Worm (Caenorhabditis elegans) whole organism, L2 larva: Measurements from ENCODE around the gene arrd-16.

Experiments
- C34F6.9 ChIP-seq: fragments of 150-350 bp; optimal IDR thresholded peaks from 2 replicates; lab custom pipeline; 2014; ENCODE audit warnings: missing biosample characterization, missing genetic modification characterization
- F13H6.1 ChIP-seq: sonication (generic microtip); optimal IDR thresholded peaks from 2 replicates; lab custom pipeline; 2016; ENCODE audit warnings: missing genetic modification characterization, missing compliant biosample characterization
- R02D3.7 ChIP-seq: fragments of 150-350 bp; optimal IDR thresholded peaks from 2 replicates; lab custom pipeline; 2014; ENCODE audit warnings: missing biosample characterization, missing genetic modification characterization
- Y55F3AM.14 ChIP-seq: fragments of 200-800 bp; sonication (Bioruptor generic); optimal IDR thresholded peaks from 2 replicates; lab custom pipeline; 2018; ENCODE audit warnings: mild to moderate bottlenecking, missing genetic modification characterization, missing compliant biosample characterization
- aly-2 ChIP-seq: fragments of 150-350 bp; optimal IDR thresholded peaks from 2 replicates; lab custom pipeline; 2014; ENCODE audit warnings: missing biosample characterization, missing genetic modification characterization
- ama-1 ChIP-seq: fragments of 150-350 bp; optimal IDR thresholded peaks from 2 replicates; lab custom pipeline; 2018; ENCODE audit warnings: inconsistent platforms
- blmp-1 ChIP-seq: sonication (generic microtip); optimal IDR thresholded peaks from 2 replicates; lab custom pipeline; 2017; ENCODE audit warnings: missing genetic modification characterization, mild to moderate bottlenecking, missing compliant biosample characterization, antibody characterized with exemption, moderate library complexity; ENCODE audit not compliant: insufficient read depth
- ceh-16 ChIP-seq: fragments of 150-350 bp; optimal IDR thresholded peaks from 2 replicates; lab custom pipeline; 2014; ENCODE audit warnings: missing biosample characterization, missing genetic modification characterization
- ceh-82 ChIP-seq: fragments of 150-350 bp; optimal IDR thresholded peaks from 2 replicates; lab custom pipeline; 2014; ENCODE audit warnings: missing biosample characterization, missing genetic modification characterization
- crh-2 ChIP-seq: sonication (generic microtip); optimal IDR thresholded peaks from 2 replicates; lab custom pipeline; 2017; ENCODE audit warnings: missing biosample characterization, missing genetic modification characterization
- egl-27 ChIP-seq: sonication (generic microtip); optimal IDR thresholded peaks from 3 replicates; lab custom pipeline; 2017; ENCODE audit warnings: missing biosample characterization, missing genetic modification reagents, missing genetic modification characterization
- fos-1 ChIP-seq: fragments of 150-350 bp; optimal IDR thresholded peaks from 2 replicates; lab custom pipeline; 2014; ENCODE audit warnings: missing biosample characterization, missing genetic modification characterization
- gmeb-1 ChIP-seq: fragments of 150-350 bp; optimal IDR thresholded peaks from 2 replicates; lab custom pipeline; 2014; ENCODE audit warnings: missing biosample characterization, missing genetic modification characterization
- lin-11 ChIP-seq: fragments of 150-350 bp; sonication (generic microtip); optimal IDR thresholded peaks from 2 replicates; lab custom pipeline; 2014; ENCODE audit warnings: missing biosample characterization, missing genetic modification characterization, inconsistent platforms, mixed read lengths
- lin-13 ChIP-seq: fragments of 150-350 bp; optimal IDR thresholded peaks from 2 replicates; lab custom pipeline; 2014; ENCODE audit warnings: missing biosample characterization, missing genetic modification reagents, missing genetic modification characterization
- lsy-2 ChIP-seq, 2 experiments: fragments of 150-350 bp in 1 of 2; sonication (generic microtip) in 1 of 2; optimal IDR thresholded peaks; 2 replicates each; lab custom pipeline; 2014 to 2017; ENCODE audit warnings: missing biosample characterization in 2 of 2, missing genetic modification characterization in 2 of 2
- nhr-129 ChIP-seq: fragments of 150-350 bp; optimal IDR thresholded peaks from 2 replicates; lab custom pipeline; 2014; ENCODE audit warnings: missing biosample characterization, missing genetic modification characterization
- nhr-21 ChIP-seq: fragments of 150-350 bp; optimal IDR thresholded peaks from 2 replicates; lab custom pipeline; 2014; ENCODE audit warnings: missing biosample characterization, missing genetic modification characterization
- nhr-6 ChIP-seq: fragments of 150-350 bp; optimal IDR thresholded peaks from 2 replicates; lab custom pipeline; 2014; ENCODE audit warnings: missing biosample characterization, missing genetic modification characterization
- nhr-77 ChIP-seq: fragments of 150-350 bp; optimal IDR thresholded peaks from 2 replicates; lab custom pipeline; 2014; ENCODE audit warnings: missing biosample characterization, missing genetic modification characterization
- sem-4 ChIP-seq: fragments of 150-350 bp; optimal IDR thresholded peaks from 2 replicates; lab custom pipeline; 2014; ENCODE audit warnings: missing biosample characterization, missing genetic modification reagents, missing genetic modification characterization
- skn-1 ChIP-seq: sonication (generic microtip); optimal IDR thresholded peaks from 2 replicates; lab custom pipeline; 2017; ENCODE audit warnings: missing biosample characterization, missing genetic modification characterization
- sma-3 ChIP-seq: sonication (generic microtip); optimal IDR thresholded peaks from 2 replicates; lab custom pipeline; 2016; ENCODE audit warnings: missing genetic modification reagents, missing genetic modification characterization, missing compliant biosample characterization
- sma-9 ChIP-seq, 2 experiments: fragments of 150-350 bp in 1 of 2; sonication (generic microtip) in 1 of 2; optimal IDR thresholded peaks; 2 replicates each; lab custom pipeline; 2014 to 2016; ENCODE audit warnings: missing genetic modification characterization in 2 of 2, mild to moderate bottlenecking in 1 of 2, missing biosample characterization in 1 of 2, missing compliant biosample characterization in 1 of 2, missing genetic modification reagents in 1 of 2, moderate library complexity in 1 of 2
- unc-55 ChIP-seq: fragments of 150-350 bp; sonication (generic microtip); optimal IDR thresholded peaks from 3 replicates; lab custom pipeline; 2014; ENCODE audit warnings: missing biosample characterization, missing genetic modification reagents, missing genetic modification characterization
- unc-62 ChIP-seq: fragments of 150-350 bp; optimal IDR thresholded peaks from 2 replicates; lab custom pipeline; 2014; ENCODE audit warnings: missing biosample characterization, missing genetic modification reagents, missing genetic modification characterization
- ztf-1 ChIP-seq: fragments of 200-800 bp; sonication (Bioruptor generic); conservative IDR thresholded peaks from 2 replicates; pipeline ENCODE4 v1.3.6; 2022; ENCODE audit warnings: missing genetic modification characterization, missing compliant biosample characterization
- ztf-11 ChIP-seq: sonication (generic microtip); optimal IDR thresholded peaks from 2 replicates; lab custom pipeline; 2017; ENCODE audit warnings: missing biosample characterization, missing genetic modification characterization
- ztf-4 ChIP-seq: fragments of 150-350 bp; optimal IDR thresholded peaks from 2 replicates; lab custom pipeline; 2014; ENCODE audit warnings: missing biosample characterization, missing genetic modification characterization

arrd-16 gene

DNA sequence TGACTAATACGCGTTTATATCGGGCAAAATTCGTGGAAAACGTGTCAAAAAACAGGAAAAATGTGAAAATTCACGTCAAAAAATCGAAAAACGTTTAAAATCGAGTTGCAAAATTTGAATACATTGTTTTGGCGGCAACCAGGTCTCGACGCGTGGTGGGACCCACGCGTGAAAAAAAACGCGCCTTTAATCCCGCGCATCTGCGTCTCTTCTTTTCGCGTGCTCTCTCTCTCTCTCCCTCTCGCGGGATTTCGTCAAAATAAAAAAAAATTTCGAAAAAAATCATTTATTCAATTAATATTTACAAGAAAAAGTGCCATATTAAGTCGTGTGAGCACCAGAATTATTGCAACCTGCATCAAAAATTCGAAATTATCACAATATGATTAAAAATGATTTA, 31.2 kb upstream of the arrd-16 start, which contains the start of gene ani-1 (continued):
- TF ChIP-seq blmp-1, result peak; percentile 50

DNA sequence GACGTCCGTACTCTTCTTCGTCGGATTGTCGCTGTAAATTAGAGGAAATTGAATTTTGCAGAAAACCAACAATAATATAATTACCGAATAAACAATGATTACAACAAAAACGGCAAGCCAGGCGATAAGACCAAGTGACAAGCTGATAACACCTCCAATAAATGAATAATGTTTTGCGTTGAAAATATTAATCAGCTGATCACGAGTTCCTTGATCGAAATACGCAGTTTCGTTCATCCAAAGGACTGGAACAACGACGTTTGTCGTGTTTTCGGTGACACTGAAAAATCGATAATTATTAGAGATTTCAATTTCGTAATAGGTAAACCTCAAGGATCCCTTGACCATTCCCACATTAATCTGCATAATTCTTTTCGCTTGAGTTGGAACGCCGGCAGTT, 30.7 kb upstream of the arrd-16 start:
- TF ChIP-seq fos-1 (tag; lab: Kevin White, UChicago) (peak; percentile 65), sma-9 (GFP tag; optimal IDR thresholded peaks at IDR 0.05; lab: Kevin White, UChicago) (no peak), sma-9 (tag; optimal IDR thresholded peaks at IDR 0.05; lab: Kevin White, UChicago) (no peak)

DNA sequence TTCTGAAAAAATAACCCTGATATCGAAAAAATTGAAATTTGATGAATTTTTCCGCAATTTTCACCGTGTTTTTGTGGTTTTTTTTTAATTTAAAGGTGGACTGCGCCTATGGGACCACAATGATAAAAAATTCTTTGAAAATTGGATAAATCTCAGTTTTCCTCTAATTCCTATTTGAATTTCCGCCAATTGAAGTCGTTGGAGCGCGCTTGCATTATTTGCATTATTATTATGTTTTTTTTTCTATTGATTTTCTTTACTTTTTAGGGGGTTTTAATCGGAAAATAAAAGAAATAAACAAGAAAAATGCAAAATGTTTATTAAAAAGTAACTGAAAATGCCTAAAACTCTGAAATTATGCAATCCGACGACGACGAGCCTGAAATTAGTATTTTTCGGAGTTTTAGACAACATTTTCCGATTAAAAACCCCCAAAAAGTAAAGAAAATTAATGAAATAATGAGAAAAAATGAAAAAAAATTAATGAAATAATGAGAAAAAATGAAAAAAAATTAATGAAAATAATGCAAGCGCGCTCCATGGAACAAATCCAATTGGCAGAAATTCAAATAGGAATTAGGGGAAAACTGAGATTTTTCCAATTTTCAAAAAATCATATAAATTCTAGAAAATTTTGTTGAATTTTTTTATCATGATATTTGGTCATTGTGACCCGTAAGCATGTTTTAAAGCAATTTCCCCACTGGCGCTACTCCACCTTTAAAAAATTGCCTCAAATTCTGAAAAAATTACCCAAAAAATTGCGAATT, 28.7 kb upstream of the arrd-16 start:
- TF ChIP-seq blmp-1, result no peak
- TF ChIP-seq gmeb-1 (tag; lab: Kevin White, UChicago), result peak; percentile 25
- TF ChIP-seq ceh-82 (tag; lab: Kevin White, UChicago), result no peak
- no peak for TF ChIP-seq lin-13 (GFP tag; lab: Kevin White, UChicago)
- no peak for TF ChIP-seq sma-9 (GFP tag; optimal IDR thresholded peaks at IDR 0.05; lab: Kevin White, UChicago)
- no peak for TF ChIP-seq sma-9 (tag; optimal IDR thresholded peaks at IDR 0.05; lab: Kevin White, UChicago)
- no peak for TF ChIP-seq crh-2 (tag; lab: Kevin White, UChicago)
- TF ChIP-seq aly-2 (tag; lab: Kevin White, UChicago), result no peak
- TF ChIP-seq ztf-4 (tag; lab: Kevin White, UChicago), result peak; percentile 81

DNA sequence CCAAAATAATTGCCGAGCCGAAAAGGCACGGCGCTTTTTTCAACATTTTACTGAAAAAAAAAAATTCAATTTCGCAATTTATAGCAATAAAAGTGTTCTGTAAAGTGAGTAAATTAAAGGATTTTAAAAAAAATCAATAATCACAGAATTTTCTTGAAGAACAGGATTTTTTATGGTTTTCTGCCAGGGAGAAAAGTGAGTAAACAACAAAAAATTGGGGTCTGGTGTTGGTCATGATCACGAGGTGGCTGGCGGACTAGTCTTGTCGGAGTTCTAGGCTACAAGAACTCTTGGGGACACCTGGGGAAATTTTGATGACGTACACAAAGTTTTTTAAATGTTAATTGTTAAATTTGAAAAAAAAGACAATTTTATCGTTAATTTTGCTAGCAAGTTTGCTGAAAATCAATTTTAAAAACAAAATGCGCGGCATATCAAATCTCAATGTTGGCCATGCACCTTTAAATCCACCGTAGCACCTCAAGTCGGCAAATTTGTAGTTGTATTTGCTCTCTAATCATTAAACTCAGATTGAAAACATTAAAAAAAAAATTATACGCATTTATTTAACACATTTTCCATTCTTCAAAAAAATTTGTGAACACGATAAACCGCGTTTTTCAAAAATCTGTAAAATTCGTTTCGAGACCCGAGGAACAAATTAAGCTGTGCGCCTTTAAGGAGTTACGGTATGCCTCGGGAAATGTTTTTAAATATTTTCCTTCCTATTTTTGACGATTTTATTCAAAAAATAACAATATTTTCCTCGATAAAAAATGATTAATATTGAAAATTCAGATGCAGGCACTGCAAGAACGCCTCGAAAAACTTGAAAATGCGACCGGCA, 27.5 kb upstream of the arrd-16 start, which contains the start of the genes scav-3 and Y49E10.21:
scav-3 (minus strand) TSS at position 50 of the 847 bp plus-strand sequence.
Y49E10.21 (plus strand) TSS at position 797 of the 847 bp plus-strand sequence.
- TF ChIP-seq lsy-2 (tag; optimal IDR thresholded peaks at IDR 0.05; lab: Kevin White, UChicago), result peak in 1 of 2 experiments; percentile 58
- TF ChIP-seq nhr-6 (tag; lab: Kevin White, UChicago), result no peak
- TF ChIP-seq fos-1 (tag; lab: Kevin White, UChicago), result peak; percentile 59
- peak; percentile 44 for TF ChIP-seq nhr-129 (tag; lab: Kevin White, UChicago)
- TF ChIP-seq R02D3.7 (tag; lab: Kevin White, UChicago), result no peak
- TF ChIP-seq gmeb-1 (tag; lab: Kevin White, UChicago), result peak; percentile 14
- no peak for TF ChIP-seq lin-11 (tag; lab: Kevin White, UChicago)
- peak; percentile 35 for TF ChIP-seq sem-4
- peak; percentile 35 for TF ChIP-seq skn-1 (tag; lab: Kevin White, UChicago)
- TF ChIP-seq ama-1 (lab: Kevin White, UChicago), result no peak
- TF ChIP-seq unc-55 (GFP tag; lab: Kevin White, UChicago), result peak; percentile 28
- peak; percentile 70 for TF ChIP-seq C34F6.9 (tag; lab: Kevin White, UChicago)
- peak; percentile 52 for TF ChIP-seq crh-2 (tag; lab: Kevin White, UChicago)
- TF ChIP-seq ztf-11 (tag; lab: Kevin White, UChicago), result no peak

ce11 chrIII:12458970-12459369, 25.6 kb upstream of the arrd-16 start:
- TF ChIP-seq aly-2 (tag; lab: Kevin White, UChicago) (no peak), nhr-77 (tag; lab: Kevin White, UChicago) (no peak), egl-27 (tag; lab: Kevin White, UChicago) (no peak), ama-1 (lab: Kevin White, UChicago) (no peak), ceh-16 (tag; lab: Kevin White, UChicago) (no peak), unc-62 (GFP tag; lab: Kevin White, UChicago) (no peak), sem-4 (no peak), sma-9 (GFP tag; optimal IDR thresholded peaks at IDR 0.05; lab: Kevin White, UChicago) (no peak), sma-9 (tag; optimal IDR thresholded peaks at IDR 0.05; lab: Kevin White, UChicago) (no peak), skn-1 (tag; lab: Kevin White, UChicago) (no peak), Y55F3AM.14 (no peak), F13H6.1 (no peak), nhr-21 (no peak), lin-11 (tag; lab: Kevin White, UChicago) (no peak), ztf-1 (GFP tag; lab: Robert Waterston, UW) (no peak), ztf-4 (tag; lab: Kevin White, UChicago) (no peak), sma-3 (GFP tag; lab: Kevin White, UChicago) (no peak)
- TF ChIP-seq, all 48 proteins: peak for 0
